Fruit fly (Drosophila melanogaster) whole organism, prepupa: Measurements from ENCODE around the gene CkIalpha.

Experiments used
- Blimp-1 ChIP-seq: fragments of 200-800 bp; sonication (Bioruptor generic); optimal IDR thresholded peaks from 3 replicates; lab custom pipeline; 2017; ENCODE audit warnings: missing biosample characterization, missing genetic modification characterization, mild to moderate bottlenecking, moderate library complexity, missing genetic modification reagents
- CG10631 ChIP-seq: fragments of 200-800 bp; sonication (Bioruptor generic); optimal IDR thresholded peaks from 2 replicates; lab custom pipeline; 2016; ENCODE audit warnings: missing biosample characterization, missing genetic modification characterization
- CG10669 ChIP-seq: fragments of 200-800 bp; sonication (Bioruptor generic); optimal IDR thresholded peaks from 3 replicates; lab custom pipeline; 2018; ENCODE audit warnings: missing biosample characterization, mild to moderate bottlenecking, missing genetic modification characterization, moderate library complexity
- CG11902 ChIP-seq: fragments of 200-800 bp; sonication (Bioruptor generic); optimal IDR thresholded peaks from 3 replicates; lab custom pipeline; 2016; ENCODE audit warnings: missing biosample characterization, missing genetic modification characterization
- CG15336 ChIP-seq: fragments of 200-800 bp; sonication (Bioruptor generic); IDR thresholded peaks from 2 replicates; pipeline ENCODE4 v1.3.6; 2022; ENCODE audit warnings: missing biosample characterization, missing genetic modification characterization
- CG3032 ChIP-seq: fragments of 200-800 bp; optimal IDR thresholded peaks from 2 replicates; lab custom pipeline; 2019; ENCODE audit warnings: missing biosample characterization, mild to moderate bottlenecking, missing genetic modification characterization, moderate library complexity
- CG31627 ChIP-seq: fragments of 200-800 bp; sonication (Bioruptor generic); optimal IDR thresholded peaks from 3 replicates; lab custom pipeline; 2016; ENCODE audit warnings: missing biosample characterization, missing genetic modification characterization
- CG32006 ChIP-seq: fragments of 200-800 bp; sonication (Bioruptor generic); optimal IDR thresholded peaks from 3 replicates; lab custom pipeline; 2017; ENCODE audit warnings: missing biosample characterization, mild to moderate bottlenecking, missing genetic modification characterization
- CG34406 ChIP-seq: fragments of 200-800 bp; sonication (Bioruptor generic); optimal IDR thresholded peaks from 3 replicates; lab custom pipeline; 2016; ENCODE audit warnings: missing biosample characterization, missing genetic modification characterization
- CG3919 ChIP-seq: fragments of 200-800 bp; sonication (Bioruptor generic); optimal IDR thresholded peaks from 3 replicates; lab custom pipeline; 2016; ENCODE audit warnings: missing biosample characterization, missing genetic modification characterization
- CG6854 ChIP-seq: fragments of 200-800 bp; sonication (Bioruptor generic); optimal IDR thresholded peaks from 2 replicates; lab custom pipeline; 2017; ENCODE audit warnings: missing biosample characterization, mild to moderate bottlenecking, missing genetic modification characterization
- CG8119 ChIP-seq: fragments of 200-800 bp; sonication (Bioruptor generic); IDR thresholded peaks from 3 replicates; pipeline ENCODE4 v1.3.6; 2022; ENCODE audit warnings: missing biosample characterization, missing genetic modification characterization
- Eip78C ChIP-seq: fragments of 200-800 bp; sonication (Bioruptor generic); peaks from one replicate; lab custom pipeline; 2016; ENCODE audit warnings: missing biosample characterization, missing genetic modification characterization
- Eip93F ChIP-seq: fragments of 200-800 bp; sonication (Bioruptor generic); optimal IDR thresholded peaks from 2 replicates; lab custom pipeline; 2016; ENCODE audit warnings: missing biosample characterization, mild to moderate bottlenecking, missing genetic modification characterization
- Ets21C ChIP-seq: fragments of 200-800 bp; sonication (Bioruptor generic); optimal IDR thresholded peaks from 3 replicates; lab custom pipeline; 2016; ENCODE audit warnings: missing biosample characterization, missing genetic modification characterization
- Ets96B ChIP-seq: fragments of 200-800 bp; optimal IDR thresholded peaks from 2 replicates; lab custom pipeline; 2019; ENCODE audit warnings: missing biosample characterization, mild to moderate bottlenecking, missing genetic modification characterization, moderate library complexity
- Hr39 ChIP-seq: fragments of 200-800 bp; sonication (Bioruptor generic); optimal IDR thresholded peaks from 2 replicates; lab custom pipeline; 2016; ENCODE audit warnings: missing biosample characterization, missing genetic modification characterization
- Met ChIP-seq: fragments of 200-800 bp; sonication (Bioruptor generic); optimal IDR thresholded peaks from 3 replicates; lab custom pipeline; 2016; ENCODE audit warnings: missing biosample characterization, missing genetic modification characterization
- OdsH ChIP-seq: fragments of 200-800 bp; sonication (Bioruptor generic); optimal IDR thresholded peaks from 3 replicates; lab custom pipeline; 2016; ENCODE audit warnings: missing biosample characterization, missing genetic modification characterization
- Smox ChIP-seq: fragments of 200-800 bp; sonication (Bioruptor generic); optimal IDR thresholded peaks from 3 replicates; lab custom pipeline; 2016; ENCODE audit warnings: missing biosample characterization, missing genetic modification characterization
- Sox14 ChIP-seq: fragments of 200-800 bp; sonication (Bioruptor generic); optimal IDR thresholded peaks from 3 replicates; lab custom pipeline; 2016; ENCODE audit warnings: missing biosample characterization, missing genetic modification characterization
- achi ChIP-seq: fragments of 200-800 bp; sonication (Bioruptor generic); optimal IDR thresholded peaks from 3 replicates; lab custom pipeline; 2016; ENCODE audit warnings: missing biosample characterization, missing genetic modification characterization
- acj6 ChIP-seq: fragments of 200-800 bp; sonication (Bioruptor generic); optimal IDR thresholded peaks from 3 replicates; lab custom pipeline; 2016; ENCODE audit warnings: missing biosample characterization, missing genetic modification characterization
- cyc ChIP-seq: fragments of 200-800 bp; sonication (Bioruptor generic); optimal IDR thresholded peaks from 3 replicates; lab custom pipeline; 2016; ENCODE audit warnings: missing biosample characterization, missing genetic modification characterization
- esn ChIP-seq: fragments of 200-800 bp; sonication (Bioruptor generic); optimal IDR thresholded peaks from 2 replicates; lab custom pipeline; 2016; ENCODE audit warnings: missing biosample characterization, mild to moderate bottlenecking, missing genetic modification characterization, moderate library complexity
- fd59A ChIP-seq: fragments of 200-800 bp; sonication (Bioruptor generic); optimal IDR thresholded peaks from 2 replicates; lab custom pipeline; 2017; ENCODE audit warnings: missing biosample characterization, mild to moderate bottlenecking, missing genetic modification characterization, missing genetic modification reagents
- fkh ChIP-seq: fragments of 200-800 bp; sonication (Bioruptor generic); optimal IDR thresholded peaks from 3 replicates; lab custom pipeline; 2017; ENCODE audit warnings: missing biosample characterization, mild to moderate bottlenecking, missing genetic modification characterization, moderate library complexity
- lz ChIP-seq: fragments of 200-800 bp; sonication (Bioruptor generic); optimal IDR thresholded peaks from 3 replicates; lab custom pipeline; 2016; ENCODE audit warnings: missing biosample characterization, missing genetic modification characterization
- net ChIP-seq: fragments of 200-800 bp; sonication (Bioruptor generic); optimal IDR thresholded peaks from 3 replicates; lab custom pipeline; 2016; ENCODE audit warnings: missing biosample characterization, missing genetic modification characterization
- salr ChIP-seq, 2 experiments: fragments of 200-800 bp; sonication (Bioruptor generic); optimal IDR thresholded peaks; 3 replicates each; lab custom pipeline; 2016 to 2018; ENCODE audit warnings: missing biosample characterization in 2 of 2, missing genetic modification characterization in 2 of 2, mild to moderate bottlenecking in 1 of 2
- spab ChIP-seq: fragments of 200-800 bp; sonication (Bioruptor generic); optimal IDR thresholded peaks from 2 replicates; lab custom pipeline; 2017; ENCODE audit warnings: missing biosample characterization, mild to moderate bottlenecking, missing genetic modification characterization, missing genetic modification reagents
- topi ChIP-seq: fragments of 200-800 bp; sonication (Bioruptor generic); optimal IDR thresholded peaks from 3 replicates; lab custom pipeline; 2016; ENCODE audit warnings: missing biosample characterization, missing genetic modification characterization

The CkIalpha gene

DNA sequence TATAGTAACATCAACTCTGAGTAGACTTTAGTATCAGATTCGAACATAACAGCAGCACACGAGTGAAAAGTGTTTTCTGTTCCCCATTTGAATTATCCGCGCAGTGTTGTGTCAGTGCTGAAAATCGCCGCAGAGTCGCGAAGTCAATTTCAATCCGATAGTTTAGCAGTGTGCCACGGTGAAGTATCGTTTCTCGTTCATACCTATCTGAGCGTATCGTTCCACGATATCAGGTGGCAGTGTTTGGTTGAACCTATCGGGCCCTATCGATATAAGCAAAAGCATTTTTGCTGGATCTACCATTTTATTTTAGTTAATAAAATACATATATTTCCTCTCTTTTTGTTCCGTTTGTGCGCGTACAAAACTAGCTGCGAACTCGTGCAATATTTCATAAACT lies at the start of gene CkIalpha:
TSS of gene CkIalpha (plus strand) at position 53 of the 400 bp plus-strand sequence.
- peak; percentile 48 for TF ChIP-seq Sox14 (GFP tag; lab: Kevin White, UChicago)
- TF ChIP-seq CG3919 (GFP tag; lab: Kevin White, UChicago): peak; percentile 51
- TF ChIP-seq spab (GFP tag; lab: Kevin White, UChicago): no peak
- peak; percentile 25 for TF ChIP-seq Ets21C (GFP tag; lab: Kevin White, UChicago)
- TF ChIP-seq CG32006 (GFP tag; lab: Kevin White, UChicago): no peak
- peak; percentile 50 for TF ChIP-seq Hr39
- TF ChIP-seq achi (GFP tag; lab: Kevin White, UChicago): peak; percentile 21
- TF ChIP-seq cyc (GFP tag; lab: Kevin White, UChicago): peak; percentile 48
- peak; percentile 53 for TF ChIP-seq Eip78C (GFP tag; lab: Kevin White, UChicago)
- TF ChIP-seq CG8119 (GFP tag; lab: Robert Waterston, UW): no peak
- TF ChIP-seq CG31627 (GFP tag; lab: Kevin White, UChicago): peak; percentile 52
- no peak for TF ChIP-seq fkh (GFP tag; lab: Kevin White, UChicago)
- TF ChIP-seq OdsH (GFP tag; lab: Kevin White, UChicago): no peak
- peak; percentile 29 for TF ChIP-seq CG11902 (GFP tag; lab: Kevin White, UChicago)
- peak; percentile 18 for TF ChIP-seq Eip93F (GFP tag; lab: Kevin White, UChicago)
- TF ChIP-seq lz: peak; percentile 58
- no peak for TF ChIP-seq net
- peak; percentile 15 for TF ChIP-seq esn
- no peak for TF ChIP-seq CG6854 (GFP tag; lab: Kevin White, UChicago)
- TF ChIP-seq acj6 (GFP tag; lab: Kevin White, UChicago): peak; percentile 17
- no peak for TF ChIP-seq CG34406
- peak; percentile 42 for TF ChIP-seq CG10631
- TF ChIP-seq Ets96B (tag; lab: Kevin White, UChicago): no peak
- TF ChIP-seq Met: peak; percentile 36

DNA sequence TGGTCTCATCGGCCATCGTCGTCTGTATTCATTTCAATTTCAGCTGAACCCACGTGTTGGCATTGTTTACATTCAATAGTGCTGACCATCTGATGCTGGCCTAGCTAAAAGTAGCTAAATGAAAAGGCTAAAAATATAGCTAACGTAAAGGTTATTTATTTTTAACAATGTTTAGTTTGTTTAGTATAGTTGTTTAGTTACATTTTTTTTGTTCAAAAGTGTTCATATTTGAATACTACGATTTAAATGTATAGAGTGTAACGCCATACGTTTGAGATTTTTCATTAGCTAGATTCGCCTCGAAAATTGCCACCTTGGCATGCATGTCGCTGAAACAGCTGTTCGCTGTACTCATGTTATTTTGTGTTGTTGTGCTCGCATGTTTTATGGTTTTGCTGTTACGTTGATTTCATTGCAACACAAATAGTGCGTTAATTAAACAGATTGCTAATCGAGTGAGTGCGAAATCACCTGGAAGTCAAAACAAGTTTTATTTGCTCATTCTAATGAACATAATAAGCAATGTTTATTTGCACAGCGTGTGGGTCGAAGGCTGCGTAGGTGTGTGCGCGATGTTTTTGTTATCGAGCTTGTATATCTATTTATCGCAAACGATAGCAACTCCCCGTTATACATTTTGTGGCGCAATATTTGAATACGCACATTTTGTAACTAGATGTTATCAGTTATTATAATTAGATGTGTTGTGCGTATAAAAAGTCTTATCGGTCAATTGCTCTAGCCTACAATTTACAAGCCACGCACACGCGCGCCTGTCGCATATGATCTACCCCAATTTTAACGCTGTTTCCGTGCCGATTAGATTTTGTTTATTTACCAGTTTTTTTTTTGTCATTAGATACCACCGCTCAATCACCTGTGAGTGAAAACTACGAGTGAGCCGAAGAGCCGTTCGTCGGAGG lies 41.6 kb upstream of the CkIalpha start, which contains the start of the genes CG1463 and Fpgs1:
TSS of gene CG1463 (minus strand) at position 132 of the 923 bp plus-strand sequence.
TSS of gene Fpgs1 (plus strand) at position 332 of the 923 bp plus-strand sequence.
- TF ChIP-seq salr (GFP tag; optimal IDR thresholded peaks at IDR 0.05; lab: Kevin White, UChicago): no peak
- peak; percentile 92 for TF ChIP-seq fkh (GFP tag; lab: Kevin White, UChicago)
- TF ChIP-seq esn: peak; percentile 53
- TF ChIP-seq CG31627 (GFP tag; lab: Kevin White, UChicago): no peak
- no peak for TF ChIP-seq CG6854 (GFP tag; lab: Kevin White, UChicago)
- TF ChIP-seq CG3032 (tag; lab: Kevin White, UChicago): no peak
- TF ChIP-seq CG15336 (GFP tag; lab: Robert Waterston, UW): 0 out of 2 replicates have a peak, but pooled peaks have one; percentile 7
- TF ChIP-seq lz: no peak
- TF ChIP-seq, all 60 proteins: peak for 3

DNA sequence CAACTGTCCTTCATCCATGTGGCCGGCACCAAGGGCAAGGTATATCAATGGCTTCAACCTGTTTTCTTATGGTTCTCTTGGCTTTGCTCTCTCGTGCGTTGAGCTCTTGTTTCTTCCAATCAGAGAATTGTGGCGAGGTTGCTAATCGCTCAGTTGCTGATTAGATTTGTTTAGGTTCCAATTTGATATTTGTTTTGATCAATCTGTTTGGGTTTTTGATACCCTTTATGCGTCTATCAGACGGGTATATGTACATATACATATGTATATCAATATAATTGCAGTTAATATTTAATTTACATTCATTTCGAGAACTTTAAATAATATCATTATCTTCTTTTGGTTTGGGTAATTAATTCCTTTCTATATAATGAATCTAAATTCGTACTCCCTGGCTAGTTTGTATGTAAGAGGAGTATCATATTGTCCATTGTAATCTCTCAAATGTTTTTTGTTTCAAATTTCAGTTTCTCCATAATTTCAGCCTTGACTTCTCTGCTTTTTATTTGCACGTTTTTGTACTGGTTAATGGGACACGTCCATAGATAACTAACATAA lies 40.1 kb upstream of the CkIalpha start:
- TF ChIP-seq lz (no peak), Blimp-1 (GFP tag; lab: Kevin White, UChicago) (no peak), OdsH (GFP tag; lab: Kevin White, UChicago) (no peak), acj6 (GFP tag; lab: Kevin White, UChicago) (no peak), CG10669 (GFP tag; lab: Kevin White, UChicago) (no peak), Smox (GFP tag; lab: Kevin White, UChicago) (no peak), fd59A (GFP tag; lab: Kevin White, UChicago) (no peak), topi (GFP tag; lab: Kevin White, UChicago) (no peak), CG3032 (tag; lab: Kevin White, UChicago) (no peak), CG34406 (no peak), Eip78C (GFP tag; lab: Kevin White, UChicago) (no peak), Eip93F (GFP tag; lab: Kevin White, UChicago) (no peak)
- TF ChIP-seq, all 60 proteins: peak for 0
